Worm (Caenorhabditis elegans) whole organism, L3 larva: ENCODE data around the gene C14C10.1.
A peak's percentile ranks its signal among the peaks of the same experiment; 100 is the strongest.

Experiments used
- R02D3.7 ChIP-seq: fragments of 150-350 bp; optimal IDR thresholded peaks from 2 replicates; lab custom pipeline; 2014; ENCODE audit warnings: missing biosample characterization, missing genetic modification characterization
- ZK546.5 ChIP-seq: sonication (generic microtip); optimal IDR thresholded peaks from 2 replicates; lab custom pipeline; 2017; ENCODE audit warnings: missing biosample characterization, missing genetic modification characterization
- aly-2 ChIP-seq: fragments of 150-350 bp; optimal IDR thresholded peaks from 2 replicates; lab custom pipeline; 2014; ENCODE audit warnings: missing biosample characterization, missing genetic modification characterization
- ama-1 ChIP-seq: fragments of 150-350 bp; optimal IDR thresholded peaks from 2 replicates; lab custom pipeline; 2018
- ceh-16 ChIP-seq: sonication (generic microtip); optimal IDR thresholded peaks from 2 replicates; lab custom pipeline; 2017; ENCODE audit warnings: missing biosample characterization, missing genetic modification characterization
- ceh-28 ChIP-seq: fragments of 150-350 bp; optimal IDR thresholded peaks from 2 replicates; lab custom pipeline; 2014; ENCODE audit warnings: missing biosample characterization, missing genetic modification reagents, missing genetic modification characterization
- ceh-82 ChIP-seq: fragments of 150-350 bp; optimal IDR thresholded peaks from 2 replicates; lab custom pipeline; 2014; ENCODE audit warnings: missing biosample characterization, missing genetic modification characterization
- ceh-9 ChIP-seq: sonication (generic microtip); optimal IDR thresholded peaks from 2 replicates; lab custom pipeline; 2018; ENCODE audit warnings: missing biosample characterization, missing genetic modification characterization
- daf-12 ChIP-seq: fragments of 150-350 bp; optimal IDR thresholded peaks from 2 replicates; lab custom pipeline; 2014; ENCODE audit warnings: missing biosample characterization, missing genetic modification reagents, missing genetic modification characterization
- egl-27 ChIP-seq: sonication (generic microtip); optimal IDR thresholded peaks from 4 replicates; lab custom pipeline; 2017; ENCODE audit warnings: missing biosample characterization, missing genetic modification reagents, missing genetic modification characterization
- egl-5 ChIP-seq: fragments of 150-350 bp; optimal IDR thresholded peaks from 2 replicates; lab custom pipeline; 2017; ENCODE audit warnings: missing biosample characterization, missing genetic modification reagents, missing genetic modification characterization, inconsistent platforms
- elt-1 ChIP-seq: fragments of 150-350 bp; optimal IDR thresholded peaks from 2 replicates; lab custom pipeline; 2014; ENCODE audit warnings: missing biosample characterization, missing genetic modification characterization
- elt-2 ChIP-seq: sonication (generic microtip); optimal IDR thresholded peaks from 2 replicates; lab custom pipeline; 2016; ENCODE audit warnings: missing genetic modification reagents, mild to moderate bottlenecking, missing genetic modification characterization, missing compliant biosample characterization
- elt-3 ChIP-seq, 3 experiments: fragments of 150-350 bp in 1 of 3; sonication (generic microtip) in 2 of 3; optimal IDR thresholded peaks; 2 replicates in 2 of 3; 4 replicates in 1 of 3; lab custom pipeline; 2014 to 2017; ENCODE audit warnings: missing biosample characterization in 3 of 3, missing genetic modification characterization in 3 of 3
- eor-1 ChIP-seq, 2 experiments: fragments of 150-350 bp; optimal IDR thresholded peaks; 2 replicates each; lab custom pipeline; 2014 to 2018; ENCODE audit warnings: missing biosample characterization in 2 of 2, missing genetic modification characterization in 2 of 2
- fkh-10 ChIP-seq: sonication (generic microtip); optimal IDR thresholded peaks from 2 replicates; lab custom pipeline; 2017; ENCODE audit warnings: missing biosample characterization, missing genetic modification reagents, missing genetic modification characterization
- fkh-2 ChIP-seq: fragments of 150-350 bp; optimal IDR thresholded peaks from 2 replicates; lab custom pipeline; 2014; ENCODE audit warnings: missing biosample characterization, missing genetic modification reagents, missing genetic modification characterization
- fos-1 ChIP-seq: fragments of 150-350 bp; optimal IDR thresholded peaks from 2 replicates; lab custom pipeline; 2014; ENCODE audit warnings: missing biosample characterization, missing genetic modification characterization
- hmg-11 ChIP-seq: sonication (generic microtip); optimal IDR thresholded peaks from 2 replicates; lab custom pipeline; 2016; ENCODE audit warnings: missing genetic modification characterization, missing compliant biosample characterization
- jun-1 ChIP-seq: fragments of 150-350 bp; optimal IDR thresholded peaks from 2 replicates; lab custom pipeline; 2014; ENCODE audit warnings: missing biosample characterization, missing genetic modification reagents, missing genetic modification characterization
- lin-15B ChIP-seq: fragments of 150-350 bp; optimal IDR thresholded peaks from 2 replicates; lab custom pipeline; 2014; ENCODE audit warnings: missing biosample characterization, missing genetic modification characterization
- lin-39 ChIP-seq: fragments of 150-350 bp; optimal IDR thresholded peaks from 2 replicates; lab custom pipeline; 2018; ENCODE audit warnings: missing biosample characterization, missing genetic modification reagents, missing genetic modification characterization
- lsy-12 ChIP-seq: sonication (generic microtip); optimal IDR thresholded peaks from 2 replicates; lab custom pipeline; 2016; ENCODE audit warnings: mild to moderate bottlenecking, missing genetic modification characterization, missing compliant biosample characterization
- mdl-1 ChIP-seq: fragments of 150-350 bp; optimal IDR thresholded peaks from 2 replicates; lab custom pipeline; 2014; ENCODE audit warnings: missing biosample characterization, missing genetic modification characterization
- mml-1 ChIP-seq: fragments of 150-350 bp; sonication (generic microtip); optimal IDR thresholded peaks from 3 replicates; lab custom pipeline; 2014; ENCODE audit warnings: missing biosample characterization, missing genetic modification characterization
- nfya-1 ChIP-seq: sonication (generic microtip); optimal IDR thresholded peaks from 2 replicates; lab custom pipeline; 2017; ENCODE audit warnings: missing genetic modification characterization, mild to moderate bottlenecking, missing compliant biosample characterization, antibody characterized with exemption, moderate library complexity; ENCODE audit not compliant: insufficient read depth
- nhr-11 ChIP-seq: fragments of 150-350 bp; optimal IDR thresholded peaks from 2 replicates; lab custom pipeline; 2014; ENCODE audit warnings: missing biosample characterization, missing genetic modification characterization
- nhr-12 ChIP-seq: fragments of 150-350 bp; optimal IDR thresholded peaks from 2 replicates; lab custom pipeline; 2014; ENCODE audit warnings: missing biosample characterization, missing genetic modification characterization
- nhr-23 ChIP-seq: fragments of 150-350 bp; optimal IDR thresholded peaks from 2 replicates; lab custom pipeline; 2014; ENCODE audit warnings: missing biosample characterization, missing genetic modification reagents, missing genetic modification characterization
- nhr-237 ChIP-seq: fragments of 150-350 bp; optimal IDR thresholded peaks from 2 replicates; lab custom pipeline; 2014; ENCODE audit warnings: missing biosample characterization, missing genetic modification characterization
- nhr-43 ChIP-seq: sonication (generic microtip); optimal IDR thresholded peaks from 2 replicates; lab custom pipeline; 2016; ENCODE audit warnings: mild to moderate bottlenecking, missing genetic modification characterization, missing compliant biosample characterization; ENCODE audit not compliant: poor library complexity, severe bottlenecking
- nhr-67 ChIP-seq: fragments of 150-350 bp; optimal IDR thresholded peaks from 2 replicates; lab custom pipeline; 2014; ENCODE audit warnings: missing biosample characterization, missing genetic modification characterization
- nhr-76 ChIP-seq: fragments of 150-350 bp; sonication (generic microtip); optimal IDR thresholded peaks from 5 replicates; lab custom pipeline; 2014; ENCODE audit warnings: missing biosample characterization, missing genetic modification characterization
- pha-4 ChIP-seq: fragments of 150-350 bp; optimal IDR thresholded peaks from 2 replicates; lab custom pipeline; 2014; ENCODE audit warnings: missing biosample characterization, missing genetic modification reagents, missing genetic modification characterization
- pqm-1 ChIP-seq: fragments of 150-350 bp; optimal IDR thresholded peaks from 2 replicates; lab custom pipeline; 2017; ENCODE audit warnings: missing biosample characterization, missing genetic modification characterization, inconsistent platforms
- sea-2 ChIP-seq: fragments of 150-350 bp; sonication (generic microtip); optimal IDR thresholded peaks from 4 replicates; lab custom pipeline; 2014; ENCODE audit warnings: missing biosample characterization, missing genetic modification reagents, missing genetic modification characterization
- skn-1 ChIP-seq: fragments of 150-350 bp; optimal IDR thresholded peaks from 2 replicates; lab custom pipeline; 2014; ENCODE audit warnings: missing biosample characterization, missing genetic modification characterization
- snpc-4 ChIP-seq: fragments of 150-350 bp; optimal IDR thresholded peaks from 2 replicates; lab custom pipeline; 2014; ENCODE audit warnings: missing biosample characterization, missing genetic modification characterization
- tbx-2 ChIP-seq: sonication (generic microtip); optimal IDR thresholded peaks from 2 replicates; lab custom pipeline; 2016; ENCODE audit warnings: mild to moderate bottlenecking, missing genetic modification characterization, missing compliant biosample characterization
- unc-39 ChIP-seq: sonication (generic microtip); optimal IDR thresholded peaks from 4 replicates; lab custom pipeline; 2017; ENCODE audit warnings: missing biosample characterization, missing genetic modification characterization
- zag-1 ChIP-seq: fragments of 150-350 bp; optimal IDR thresholded peaks from 2 replicates; lab custom pipeline; 2014; ENCODE audit warnings: missing biosample characterization, missing genetic modification characterization
- ztf-11 ChIP-seq: fragments of 150-350 bp; optimal IDR thresholded peaks from 2 replicates; lab custom pipeline; 2014; ENCODE audit warnings: missing biosample characterization, missing genetic modification characterization
- ztf-4 ChIP-seq: fragments of 150-350 bp; optimal IDR thresholded peaks from 2 replicates; lab custom pipeline; 2014; ENCODE audit warnings: missing biosample characterization, missing genetic modification characterization

Gene C14C10.1

ce11 chrV:12586793-12587192 lies 1.3 kb upstream of the C14C10.1 start:
- TF ChIP-seq egl-27 (no peak), ceh-16 (tag; lab: Kevin White, UChicago) (no peak), ceh-9 (no peak), ceh-28 (tag; lab: Kevin White, UChicago) (no peak)

ce11 chrV:12590601-12591000 lies 2.5 kb downstream of the C14C10.1 start, which contains the start of gene ttr-43:
ttr-43 (minus strand) TSS chrV:12590701.
- TF ChIP-seq aly-2 (tag; lab: Kevin White, UChicago), result no peak
- no peak for TF ChIP-seq unc-39 (tag; lab: Kevin White, UChicago)
- TF ChIP-seq pqm-1 (tag; lab: Kevin White, UChicago), result no peak
- no peak for TF ChIP-seq egl-27
- no peak for TF ChIP-seq ceh-9
- no peak for TF ChIP-seq mml-1
- no peak for TF ChIP-seq ZK546.5 (tag; lab: Kevin White, UChicago)
- TF ChIP-seq eor-1 (tag; optimal IDR thresholded peaks at IDR 0.05; lab: Kevin White, UChicago), result no peak
- no peak for TF ChIP-seq nhr-12 (tag; lab: Kevin White, UChicago)
- TF ChIP-seq ztf-4 (tag; lab: Kevin White, UChicago), result no peak
- no peak for TF ChIP-seq nhr-11 (tag; lab: Kevin White, UChicago)
- no peak for TF ChIP-seq ceh-82 (tag; lab: Kevin White, UChicago)
- TF ChIP-seq daf-12, result no peak
- TF ChIP-seq lin-39 (tag; lab: Kevin White, UChicago), result no peak
- TF ChIP-seq lsy-12 (tag; lab: Kevin White, UChicago), result no peak
- no peak for TF ChIP-seq nfya-1 (tag; lab: Kevin White, UChicago)
- TF ChIP-seq, all 47 proteins: peak for 0

- TF ChIP-seq aly-2 (tag; lab: Kevin White, UChicago), result no peak
- no peak for TF ChIP-seq skn-1 (tag; lab: Kevin White, UChicago)
- TF ChIP-seq lin-15B, result no peak
- TF ChIP-seq ZK546.5 (tag; lab: Kevin White, UChicago), result no peak
- TF ChIP-seq nhr-67 (tag; lab: Kevin White, UChicago), result no peak
- no peak for TF ChIP-seq ceh-16 (tag; lab: Kevin White, UChicago)
- TF ChIP-seq mdl-1, result no peak
- no peak for TF ChIP-seq ztf-11 (tag; lab: Kevin White, UChicago)
Measured at ce11 chrV:12592379-12592778, 4.2 kb downstream of the C14C10.1 start, which contains the start of gene C14C10.2. C14C10.2 (minus strand) TSS chrV:12592479.

ce11 chrV:12596196-12596595 lies 8.1 kb downstream of the C14C10.1 start, which contains the start of gene mma-1:
mma-1 (minus strand) TSS chrV:12596296.
- no peak for TF ChIP-seq elt-1
- TF ChIP-seq ceh-9, result no peak
- TF ChIP-seq pha-4 (tag; lab: Kevin White, UChicago), result no peak
- no peak for TF ChIP-seq aly-2 (tag; lab: Kevin White, UChicago)
- no peak for TF ChIP-seq eor-1 (tag; optimal IDR thresholded peaks at IDR 0.05; lab: Kevin White, UChicago)
- TF ChIP-seq nhr-23, result no peak
- TF ChIP-seq ceh-82 (tag; lab: Kevin White, UChicago), result no peak
- TF ChIP-seq nhr-237 (tag; lab: Kevin White, UChicago), result no peak
- no peak for TF ChIP-seq snpc-4
- TF ChIP-seq ceh-16 (tag; lab: Kevin White, UChicago), result no peak
- no peak for TF ChIP-seq fkh-2 (tag; lab: Kevin White, UChicago)
- no peak for TF ChIP-seq ztf-4 (tag; lab: Kevin White, UChicago)

DNA sequence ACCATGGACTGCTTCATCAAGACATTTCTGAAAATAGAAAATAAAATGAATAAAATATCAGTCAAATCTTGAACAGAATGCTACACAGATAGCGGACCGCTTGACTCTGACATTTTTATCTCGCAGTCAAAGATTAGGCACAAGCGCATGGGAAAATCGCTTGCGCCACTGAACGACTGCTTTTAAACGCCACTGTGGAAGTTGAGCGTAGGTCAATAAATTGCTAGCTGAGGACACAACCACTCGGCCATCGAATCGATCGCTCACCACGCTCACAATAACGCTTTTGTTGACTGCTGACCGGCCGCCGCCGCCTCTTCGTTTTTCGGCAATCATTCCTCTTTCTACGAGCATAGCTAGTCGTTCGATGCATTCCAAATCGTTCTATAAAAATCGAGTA lies 8.7 kb downstream of the C14C10.1 start:
- TF ChIP-seq fkh-10 (GFP tag; lab: Kevin White, UChicago) (no peak), elt-2 (peak; percentile 45), aly-2 (tag; lab: Kevin White, UChicago) (no peak), jun-1 (tag; lab: Kevin White, UChicago) (no peak), nhr-76 (tag; lab: Kevin White, UChicago) (no peak), nfya-1 (tag; lab: Kevin White, UChicago) (peak; percentile 51), mml-1 (no peak), nhr-237 (tag; lab: Kevin White, UChicago) (no peak), ceh-82 (tag; lab: Kevin White, UChicago) (no peak), nhr-23 (peak; percentile 56), egl-27 (peak; percentile 34), elt-3 (tag; optimal IDR thresholded peaks at IDR 0.05; lab: Kevin White, UChicago) (no peak), pqm-1 (tag; lab: Kevin White, UChicago) (no peak), nhr-67 (tag; lab: Kevin White, UChicago) (no peak), daf-12 (no peak), ztf-11 (tag; lab: Kevin White, UChicago) (no peak), tbx-2 (peak; percentile 16), ztf-4 (tag; lab: Kevin White, UChicago) (no peak), unc-39 (tag; lab: Kevin White, UChicago) (no peak), nhr-43 (tag; lab: Kevin White, UChicago) (peak; percentile 19), snpc-4 (no peak), nhr-11 (tag; lab: Kevin White, UChicago) (no peak), sea-2 (GFP tag; lab: Kevin White, UChicago) (no peak), zag-1 (tag; lab: Kevin White, UChicago) (no peak), nhr-12 (tag; lab: Kevin White, UChicago) (no peak), fos-1 (no peak), hmg-11 (peak; percentile 41), ama-1 (lab: Kevin White, UChicago) (no peak), egl-5 (peak; percentile 77), R02D3.7 (tag; lab: Kevin White, UChicago) (no peak), lsy-12 (tag; lab: Kevin White, UChicago) (peak; percentile 42)
